Fruit fly (Drosophila melanogaster) whole organism, embryonic: Measurements from ENCODE around the gene sac.

ENCODE experiments used
- Antp ChIP-seq: fragments of 200-800 bp; sonication (Bioruptor generic); optimal IDR thresholded peaks from 3 replicates; lab custom pipeline; 2016; ENCODE audit warnings: missing biosample characterization, missing genetic modification characterization
- C15 ChIP-seq: fragments of 200-800 bp; sonication (Bioruptor generic); IDR thresholded peaks from 3 replicates; pipeline ENCODE4 v1.3.6; 2022; ENCODE audit warnings: missing biosample characterization, missing genetic modification characterization
- CG1233 ChIP-seq: fragments of 200-800 bp; sonication (Bioruptor generic); optimal IDR thresholded peaks from 4 replicates; lab custom pipeline; 2018; ENCODE audit warnings: missing biosample characterization, mild to moderate bottlenecking, missing genetic modification characterization
- CG14014 ChIP-seq: fragments of 200-800 bp; sonication (Bioruptor generic); IDR thresholded peaks from 2 replicates; pipeline ENCODE4 v1.3.6; 2022; ENCODE audit warnings: missing biosample characterization, missing genetic modification characterization
- CG14667 ChIP-seq: fragments of 200-800 bp; sonication (Bioruptor generic); IDR thresholded peaks from 2 replicates; pipeline ENCODE4 v1.3.6; 2022; ENCODE audit warnings: missing biosample characterization, missing genetic modification characterization
- CG18599 ChIP-seq: fragments of 200-800 bp; sonication (Bioruptor generic); optimal IDR thresholded peaks from 3 replicates; lab custom pipeline; 2017; ENCODE audit warnings: missing biosample characterization, missing genetic modification characterization, mild to moderate bottlenecking, moderate library complexity, missing genetic modification reagents
- CG2129 ChIP-seq: fragments of 200-800 bp; sonication (Bioruptor generic); IDR thresholded peaks from 2 replicates; pipeline ENCODE4 v1.3.6; 2022; ENCODE audit warnings: missing biosample characterization, missing genetic modification characterization; ENCODE audit not compliant: partially characterized antibody
- CG2678 ChIP-seq: fragments of 200-800 bp; sonication (Bioruptor generic); optimal IDR thresholded peaks from 3 replicates; lab custom pipeline; 2019; ENCODE audit warnings: missing biosample characterization, mild to moderate bottlenecking, missing genetic modification characterization, moderate library complexity
- CG31365 ChIP-seq: fragments of 200-800 bp; sonication (Bioruptor generic); optimal IDR thresholded peaks from 2 replicates; lab custom pipeline; 2018; ENCODE audit warnings: missing biosample characterization, mild to moderate bottlenecking, missing genetic modification characterization
- CG34376 ChIP-seq: fragments of 200-800 bp; sonication (Bioruptor generic); optimal IDR thresholded peaks from 2 replicates; lab custom pipeline; 2018; ENCODE audit warnings: missing biosample characterization, mild to moderate bottlenecking, missing genetic modification characterization
- CG34422 ChIP-seq: fragments of 200-800 bp; sonication (Bioruptor generic); IDR thresholded peaks from 3 replicates; pipeline ENCODE4 v1.3.6; 2022; ENCODE audit warnings: missing biosample characterization, missing genetic modification characterization
- CG4820 ChIP-seq: fragments of 200-800 bp; sonication (Bioruptor generic); optimal IDR thresholded peaks from 3 replicates; lab custom pipeline; 2016; ENCODE audit warnings: missing biosample characterization, missing genetic modification characterization
- CG6654 ChIP-seq: fragments of 200-800 bp; sonication (Bioruptor generic); optimal IDR thresholded peaks from 2 replicates; lab custom pipeline; 2017; ENCODE audit warnings: missing biosample characterization, mild to moderate bottlenecking, missing genetic modification characterization
- CG6765 ChIP-seq: fragments of 200-800 bp; sonication (Bioruptor generic); optimal IDR thresholded peaks from 3 replicates; lab custom pipeline; 2017; ENCODE audit warnings: missing biosample characterization, mild to moderate bottlenecking, missing genetic modification characterization
- CG6791 ChIP-seq: fragments of 200-800 bp; sonication (Bioruptor generic); IDR thresholded peaks from 3 replicates; pipeline ENCODE4 v1.3.6; 2022; ENCODE audit warnings: missing biosample characterization, missing genetic modification characterization; ENCODE audit not compliant: partially characterized antibody
- CG8388 ChIP-seq: fragments of 200-800 bp; sonication (Bioruptor generic); optimal IDR thresholded peaks from 2 replicates; lab custom pipeline; 2019; ENCODE audit warnings: missing biosample characterization, mild to moderate bottlenecking, missing genetic modification characterization, moderate library complexity
- CG9609 ChIP-seq: fragments of 200-800 bp; sonication (Bioruptor generic); optimal IDR thresholded peaks from 3 replicates; lab custom pipeline; 2016; ENCODE audit warnings: missing biosample characterization, missing genetic modification characterization
- CTCF ChIP-seq: fragments of 200-800 bp; sonication (Bioruptor generic); optimal IDR thresholded peaks from 2 replicates; lab custom pipeline; 2017; ENCODE audit warnings: missing biosample characterization, mild to moderate bottlenecking, missing genetic modification characterization, moderate library complexity
- ERR ChIP-seq: fragments of 200-800 bp; sonication (Bioruptor generic); optimal IDR thresholded peaks from 2 replicates; lab custom pipeline; 2016; ENCODE audit warnings: missing biosample characterization, missing genetic modification characterization
- Gug ChIP-seq: fragments of 200-800 bp; sonication (Bioruptor generic); IDR thresholded peaks from 4 replicates; pipeline ENCODE4 v1.3.6; 2022; ENCODE audit warnings: missing biosample characterization, missing genetic modification characterization
- Hmr ChIP-seq: fragments of 200-800 bp; sonication (Bioruptor generic); optimal IDR thresholded peaks from 3 replicates; lab custom pipeline; 2017; ENCODE audit warnings: mild to moderate bottlenecking, missing biosample characterization, missing genetic modification reagents, missing genetic modification characterization
- Kr ChIP-seq: fragments of 200-800 bp; sonication (Bioruptor generic); optimal IDR thresholded peaks from 2 replicates; lab custom pipeline; 2017; ENCODE audit warnings: missing biosample characterization, mild to moderate bottlenecking, missing genetic modification characterization
- NC2α ChIP-seq: fragments of 200-800 bp; sonication (Bioruptor generic); optimal IDR thresholded peaks from 2 replicates; lab custom pipeline; 2016; ENCODE audit warnings: missing biosample characterization, missing genetic modification characterization
- NC2β ChIP-seq: fragments of 200-800 bp; sonication (Bioruptor generic); optimal IDR thresholded peaks from 2 replicates; lab custom pipeline; 2016; ENCODE audit warnings: missing biosample characterization, missing genetic modification characterization
- Sry-β ChIP-seq: fragments of 200-800 bp; sonication (Bioruptor generic); optimal IDR thresholded peaks from 2 replicates; lab custom pipeline; 2018; ENCODE audit warnings: missing biosample characterization, mild to moderate bottlenecking, missing genetic modification characterization, moderate library complexity
- ara ChIP-seq: fragments of 200-800 bp; sonication (Bioruptor generic); IDR thresholded peaks from 2 replicates; pipeline ENCODE4 v1.3.6; 2022; ENCODE audit warnings: missing biosample characterization, missing genetic modification characterization
- ash1 ChIP-seq: fragments of 200-800 bp; sonication (Bioruptor generic); optimal IDR thresholded peaks from 2 replicates; lab custom pipeline; 2018; ENCODE audit warnings: missing biosample characterization, mild to moderate bottlenecking, missing genetic modification characterization
- ato ChIP-seq: fragments of 200-800 bp; sonication (Bioruptor generic); IDR thresholded peaks from 2 replicates; pipeline ENCODE4 v1.3.6; 2022; ENCODE audit warnings: missing biosample characterization, missing genetic modification characterization; ENCODE audit not compliant: partially characterized antibody
- croc ChIP-seq: fragments of 200-800 bp; sonication (Bioruptor generic); conservative IDR thresholded peaks from 3 replicates; pipeline ENCODE4 v1.3.6; 2022; ENCODE audit warnings: missing biosample characterization, missing genetic modification characterization
- danr ChIP-seq: fragments of 200-800 bp; sonication (Bioruptor generic); IDR thresholded peaks from 2 replicates; pipeline ENCODE4 v1.3.6; 2022; ENCODE audit warnings: missing biosample characterization, missing genetic modification characterization
- dimm ChIP-seq: fragments of 200-800 bp; sonication (Bioruptor generic); IDR thresholded peaks from 2 replicates; pipeline ENCODE4 v1.3.6; 2022; ENCODE audit warnings: missing biosample characterization, missing genetic modification characterization
- gcm ChIP-seq: fragments of 200-800 bp; sonication (Bioruptor generic); optimal IDR thresholded peaks from 2 replicates; lab custom pipeline; 2019; ENCODE audit warnings: missing biosample characterization, mild to moderate bottlenecking, missing genetic modification characterization, moderate library complexity
- gem ChIP-seq: fragments of 200-800 bp; sonication (Bioruptor generic); optimal IDR thresholded peaks from 2 replicates; lab custom pipeline; 2019; ENCODE audit warnings: missing biosample characterization, mild to moderate bottlenecking, missing genetic modification characterization, moderate library complexity
- grau ChIP-seq: fragments of 200-800 bp; optimal IDR thresholded peaks from 3 replicates; lab custom pipeline; 2019; ENCODE audit warnings: missing biosample characterization, mild to moderate bottlenecking, missing genetic modification characterization, moderate library complexity
- grn ChIP-seq: fragments of 200-800 bp; sonication (Bioruptor generic); optimal IDR thresholded peaks from 3 replicates; lab custom pipeline; 2017; ENCODE audit warnings: missing biosample characterization, missing genetic modification characterization
- gro ChIP-seq: fragments of 200-800 bp; sonication (Bioruptor generic); optimal IDR thresholded peaks from 2 replicates; lab custom pipeline; 2016; ENCODE audit warnings: missing biosample characterization, missing genetic modification characterization
- gsb ChIP-seq: fragments of 200-800 bp; sonication (Bioruptor generic); IDR thresholded peaks from 2 replicates; pipeline ENCODE4 v1.3.6; 2022; ENCODE audit warnings: missing biosample characterization, missing genetic modification characterization
- ham ChIP-seq: fragments of 200-800 bp; sonication (Bioruptor generic); IDR thresholded peaks from 2 replicates; pipeline ENCODE4 v1.3.6; 2022; ENCODE audit warnings: missing biosample characterization, missing genetic modification characterization
- hth ChIP-seq: fragments of >200 bp; optimal IDR thresholded peaks from 2 replicates; lab custom pipeline; 2017; ENCODE audit warnings: inconsistent platforms
- ind ChIP-seq: fragments of 200-800 bp; sonication (Bioruptor generic); optimal IDR thresholded peaks from 3 replicates; lab custom pipeline; 2016; ENCODE audit warnings: missing biosample characterization, missing genetic modification characterization
- insv ChIP-seq, 2 experiments: fragments of 200-800 bp; sonication (Bioruptor generic); optimal IDR thresholded peaks; 3 replicates each; lab custom pipeline; 2016 to 2018; ENCODE audit warnings: missing biosample characterization in 2 of 2, missing genetic modification characterization in 2 of 2
- inv ChIP-seq: fragments of 200-800 bp; sonication (Bioruptor generic); IDR thresholded peaks from 2 replicates; pipeline ENCODE4 v1.3.6; 2022; ENCODE audit warnings: missing biosample characterization, missing genetic modification characterization; ENCODE audit not compliant: partially characterized antibody
- odd ChIP-seq: fragments of 200-800 bp; sonication (Bioruptor generic); optimal IDR thresholded peaks from 2 replicates; lab custom pipeline; 2017; ENCODE audit warnings: missing biosample characterization, mild to moderate bottlenecking, missing genetic modification characterization
- pita ChIP-seq: fragments of 200-800 bp; sonication (Bioruptor generic); optimal IDR thresholded peaks from 2 replicates; lab custom pipeline; 2017; ENCODE audit warnings: missing biosample characterization, mild to moderate bottlenecking, missing genetic modification characterization
- rib ChIP-seq: fragments of 200-800 bp; sonication (Bioruptor generic); IDR thresholded peaks from 2 replicates; pipeline ENCODE4 v1.3.6; 2022; ENCODE audit warnings: missing biosample characterization, missing genetic modification characterization
- ro ChIP-seq: fragments of 200-800 bp; sonication (Bioruptor generic); IDR thresholded peaks from 2 replicates; pipeline ENCODE4 v1.3.6; 2022; ENCODE audit warnings: missing biosample characterization, missing genetic modification characterization
- sc ChIP-seq, 3 experiments: fragments of >200 bp in 2 of 3; fragments of 200-800 bp in 1 of 3; sonication (Bioruptor generic) in 1 of 3; optimal IDR thresholded peaks; 2 replicates in 2 of 3; 3 replicates in 1 of 3; lab custom pipeline; 2017; ENCODE audit warnings: mild to moderate bottlenecking in 1 of 3, missing biosample characterization in 1 of 3, missing genetic modification characterization in 1 of 3, missing genetic modification reagents in 1 of 3
- tin ChIP-seq: fragments of 200-800 bp; sonication (Bioruptor generic); optimal IDR thresholded peaks from 3 replicates; lab custom pipeline; 2016; ENCODE audit warnings: missing biosample characterization, missing genetic modification characterization
- toy ChIP-seq: fragments of 200-800 bp; sonication (Bioruptor generic); IDR thresholded peaks from 2 replicates; pipeline ENCODE4 v1.3.6; 2022; ENCODE audit warnings: missing biosample characterization, missing genetic modification characterization
- tup ChIP-seq: fragments of 200-800 bp; sonication (Bioruptor generic); optimal IDR thresholded peaks from 2 replicates; lab custom pipeline; 2016; ENCODE audit warnings: missing biosample characterization, mild to moderate bottlenecking, missing genetic modification characterization, moderate library complexity
- tx ChIP-seq: fragments of 200-800 bp; sonication (Bioruptor generic); optimal IDR thresholded peaks from 2 replicates; lab custom pipeline; 2016; ENCODE audit warnings: missing biosample characterization, missing genetic modification characterization

Gene sac

DNA sequence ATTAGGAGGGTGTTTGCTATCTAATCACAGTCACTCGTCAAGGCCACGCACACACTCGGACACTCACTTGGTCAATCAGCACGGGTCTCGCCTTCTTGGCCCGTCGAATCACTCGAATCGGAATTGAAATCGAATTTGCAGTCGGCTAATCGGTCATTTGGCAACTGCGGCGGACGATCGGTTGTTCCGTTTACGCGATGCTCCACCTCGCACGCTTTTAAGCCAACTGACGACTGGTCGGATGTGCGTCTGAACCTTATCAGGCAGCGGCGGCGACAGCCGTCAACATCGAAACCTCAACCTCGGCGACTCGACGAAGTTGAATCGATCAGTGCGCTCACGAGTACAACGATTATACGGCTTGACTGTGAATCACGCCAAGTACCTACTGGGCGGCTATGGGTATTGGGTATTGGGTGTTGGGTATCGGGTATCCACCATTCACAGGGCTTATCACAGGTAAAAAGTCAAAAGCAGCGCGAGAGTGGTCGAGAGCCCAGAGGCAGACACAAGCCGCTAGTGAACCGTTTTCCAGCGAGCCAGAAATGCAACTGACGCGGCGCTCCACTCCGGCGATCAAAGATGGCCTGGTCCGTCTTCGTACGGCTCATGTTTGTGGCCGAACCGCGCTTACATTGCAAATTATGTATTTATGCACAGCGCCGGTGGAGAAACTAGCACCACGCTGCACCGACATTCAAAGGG lies 9.4 kb upstream of the sac start (continued):
- no peak for TF ChIP-seq C15 (GFP tag; lab: Robert Waterston, UW)
- TF ChIP-seq NC2β (GFP tag; lab: Kevin White, UChicago), result no peak
- TF ChIP-seq Sry-β (GFP tag; lab: Kevin White, UChicago), result no peak
- no peak for TF ChIP-seq tx (GFP tag; lab: Kevin White, UChicago)
- TF ChIP-seq danr (GFP tag; lab: Robert Waterston, UW), result no peak
- no peak for TF ChIP-seq CG6654 (GFP tag; lab: Kevin White, UChicago)
- TF ChIP-seq CTCF (GFP tag; lab: Kevin White, UChicago), result no peak
- TF ChIP-seq insv (GFP tag; optimal IDR thresholded peaks at IDR 0.05; lab: Kevin White, UChicago), result no peak
- TF ChIP-seq CG9609 (GFP tag; lab: Kevin White, UChicago), result no peak
- no peak for TF ChIP-seq Antp (GFP tag; lab: Kevin White, UChicago)
- TF ChIP-seq ERR (GFP tag; lab: Kevin White, UChicago), result no peak
- peak; percentile 57 for TF ChIP-seq CG6765 (GFP tag; lab: Kevin White, UChicago)
- peak; percentile 28 for TF ChIP-seq Hmr
- no peak for TF ChIP-seq toy (GFP tag; lab: Robert Waterston, UW)
- no peak for TF ChIP-seq CG8388
- TF ChIP-seq ro (GFP tag; lab: Robert Waterston, UW), result no peak
- no peak for TF ChIP-seq CG14667 (GFP tag; lab: Robert Waterston, UW)
- no peak for TF ChIP-seq tin
- TF ChIP-seq CG6791 (GFP tag; lab: Robert Waterston, UW), result no peak
- TF ChIP-seq ind, result no peak
- peak; percentile 44 for TF ChIP-seq gro (GFP tag; lab: Kevin White, UChicago)
- no peak for TF ChIP-seq sc (optimal IDR thresholded peaks at IDR 0.05; lab: Kevin White, UChicago)
- TF ChIP-seq sc (GFP tag; optimal IDR thresholded peaks at IDR 0.05; lab: Kevin White, UChicago), result no peak
- TF ChIP-seq CG1233 (GFP tag; lab: Kevin White, UChicago), result no peak
- no peak for TF ChIP-seq odd
- TF ChIP-seq NC2α (GFP tag; lab: Kevin White, UChicago), result no peak
- TF ChIP-seq CG2678 (tag; lab: Kevin White, UChicago), result no peak
- 0 out of 3 replicates have a peak, but pooled peaks have one; percentile 31 for TF ChIP-seq CG34422 (GFP tag; lab: Robert Waterston, UW)
- TF ChIP-seq hth (lab: Kevin White, UChicago), result no peak
- no peak for TF ChIP-seq ham (GFP tag; lab: Robert Waterston, UW)
- TF ChIP-seq Kr (GFP tag; lab: Kevin White, UChicago), result no peak
- no peak for TF ChIP-seq croc
- TF ChIP-seq tup, result no peak
- TF ChIP-seq dimm (GFP tag; lab: Robert Waterston, UW), result no peak
- no peak for TF ChIP-seq gsb (GFP tag; lab: Robert Waterston, UW)
- TF ChIP-seq grau (tag; lab: Kevin White, UChicago), result no peak
- TF ChIP-seq CG4820 (GFP tag; lab: Kevin White, UChicago), result no peak
- no peak for TF ChIP-seq CG2129 (GFP tag; lab: Robert Waterston, UW)
- no peak for TF ChIP-seq ara (GFP tag; lab: Robert Waterston, UW)
- no peak for TF ChIP-seq pita
- peak; percentile 73 for TF ChIP-seq grn (GFP tag; lab: Kevin White, UChicago)
- TF ChIP-seq inv (GFP tag; lab: Robert Waterston, UW), result no peak
- TF ChIP-seq ato (GFP tag; lab: Robert Waterston, UW), result no peak
- TF ChIP-seq gcm (GFP tag; lab: Kevin White, UChicago), result no peak
- peak; percentile 43 for TF ChIP-seq CG18599 (GFP tag; lab: Kevin White, UChicago)
- no peak for TF ChIP-seq CG14014 (GFP tag; lab: Robert Waterston, UW)
- no peak for TF ChIP-seq Gug
- no peak for TF ChIP-seq ash1 (GFP tag; lab: Kevin White, UChicago)
- peak; percentile 85 for TF ChIP-seq CG34376
- TF ChIP-seq gem (tag; lab: Kevin White, UChicago), result no peak
- no peak for TF ChIP-seq CG31365 (tag; lab: Kevin White, UChicago)
- peak; percentile 69; the same call in 1 of the 2 replicates for TF ChIP-seq rib (GFP tag; lab: Robert Waterston, UW)
